Fruit fly (Drosophila melanogaster): ENCODE measurements around the gene RhoGAP93B.

RhoGAP93B gene

dm6 chr3R:21107907-21108591, 10.4 kb upstream of the RhoGAP93B start, which contains the start of the genes Sec15 and rtet:
Sec15 (minus strand) TSS chr3R:21107972.
rtet (plus strand) TSS chr3R:21108446.
- TF ChIP-seq Pif1A (GFP tag; optimal IDR thresholded peaks at IDR 0.05) (no peak), fd96Ca (GFP tag; IDR thresholded peaks at IDR 0.05) (peak; percentile 66), D1 (tag; optimal IDR thresholded peaks at IDR 0.05) (no peak), rn (GFP tag; IDR thresholded peaks at IDR 0.05) (no peak), CG34367 (tag; optimal IDR thresholded peaks at IDR 0.05) (peak; percentile 27), Snoo (tag; optimal IDR thresholded peaks at IDR 0.05) (no peak), CG4496 (GFP tag; IDR thresholded peaks at IDR 0.05) (peak; percentile 63; the same call in 1 of the 3 replicates), Ets98B (GFP tag; IDR thresholded peaks at IDR 0.05) (peak; percentile 58), Pif1B (GFP tag; optimal IDR thresholded peaks at IDR 0.05) (no peak), CG8159 (tag; optimal IDR thresholded peaks at IDR 0.05) (no peak), CG8301 (tag; optimal IDR thresholded peaks at IDR 0.05) (no peak), CG13204 (GFP tag; optimal IDR thresholded peaks at IDR 0.05) (no peak), gl (tag; optimal IDR thresholded peaks at IDR 0.05) (no peak), CG14655 (GFP tag; optimal IDR thresholded peaks at IDR 0.05) (no peak), CG15710 (tag; optimal IDR thresholded peaks at IDR 0.05) (peak; percentile 47), CG9948 (tag; optimal IDR thresholded peaks at IDR 0.05) (peak; percentile 30), CG12605 (GFP tag; IDR thresholded peaks at IDR 0.05) (peak; percentile 27; the same call in 1 of the 2 replicates), EcR (GFP tag; optimal IDR thresholded peaks at IDR 0.05) (no peak), CG17806 (tag; optimal IDR thresholded peaks at IDR 0.05) (peak; percentile 6), CG10348 (GFP tag; IDR thresholded peaks at IDR 0.05) (no peak), CG32121 (GFP tag; IDR thresholded peaks at IDR 0.05) (peak; percentile 52)

- no peak for TF ChIP-seq CG15710 (tag; optimal IDR thresholded peaks at IDR 0.05)
- no peak for TF ChIP-seq EcR (GFP tag; optimal IDR thresholded peaks at IDR 0.05)
- no peak for TF ChIP-seq Snoo (tag; optimal IDR thresholded peaks at IDR 0.05)
- no peak for TF ChIP-seq CG17806 (tag; optimal IDR thresholded peaks at IDR 0.05)
These were observed 4.8 kb upstream of the RhoGAP93B start for dm6 chr3R:21102477-21102876.

dm6 chr3R:21101453-21102214, 4.0 kb upstream of the RhoGAP93B start, which contains the start of the genes CG7044 and Tbc1d22:
CG7044 (minus strand) TSS chr3R:21101718.
Tbc1d22 (plus strand) TSS chr3R:21102199.
- peak; percentile 31 for TF ChIP-seq CG34367 (tag; optimal IDR thresholded peaks at IDR 0.05)
- peak; percentile 43 for TF ChIP-seq CG15710 (tag; optimal IDR thresholded peaks at IDR 0.05)
- TF ChIP-seq CG9948 (tag; optimal IDR thresholded peaks at IDR 0.05): peak; percentile 26
- peak; percentile 21 for TF ChIP-seq Snoo (tag; optimal IDR thresholded peaks at IDR 0.05)
- no peak for TF ChIP-seq rn (GFP tag; IDR thresholded peaks at IDR 0.05)
- TF ChIP-seq CG4496 (GFP tag; IDR thresholded peaks at IDR 0.05): 0 out of 3 replicates have a peak, but pooled peaks have one; percentile 12
- no peak for TF ChIP-seq CG8301 (tag; optimal IDR thresholded peaks at IDR 0.05)

dm6 chr3R:21097160-21097559, 467 bp downstream of the RhoGAP93B start:
- no peak for TF ChIP-seq CG14655 (GFP tag; optimal IDR thresholded peaks at IDR 0.05)
- no peak for TF ChIP-seq Ets98B (GFP tag; IDR thresholded peaks at IDR 0.05)
- no peak for TF ChIP-seq CG12605 (GFP tag; IDR thresholded peaks at IDR 0.05)
- no peak for TF ChIP-seq CG4496 (GFP tag; IDR thresholded peaks at IDR 0.05)
- no peak for TF ChIP-seq CG9948 (tag; optimal IDR thresholded peaks at IDR 0.05)
- no peak for TF ChIP-seq CG34367 (tag; optimal IDR thresholded peaks at IDR 0.05)
- TF ChIP-seq CG32121 (GFP tag; IDR thresholded peaks at IDR 0.05): no peak
- no peak for TF ChIP-seq gl (tag; optimal IDR thresholded peaks at IDR 0.05)
- no peak for TF ChIP-seq Pif1A (GFP tag; optimal IDR thresholded peaks at IDR 0.05)
- no peak for TF ChIP-seq CG15710 (tag; optimal IDR thresholded peaks at IDR 0.05)
- TF ChIP-seq CG8301 (tag; optimal IDR thresholded peaks at IDR 0.05): no peak
- TF ChIP-seq EcR (GFP tag; optimal IDR thresholded peaks at IDR 0.05): no peak
- TF ChIP-seq CG17806 (tag; optimal IDR thresholded peaks at IDR 0.05): no peak
- no peak for TF ChIP-seq Snoo (tag; optimal IDR thresholded peaks at IDR 0.05)
- TF ChIP-seq D1 (tag; optimal IDR thresholded peaks at IDR 0.05): no peak
- TF ChIP-seq rn (GFP tag; IDR thresholded peaks at IDR 0.05): no peak

dm6 chr3R:21096532-21097143, 989 bp downstream of the RhoGAP93B start:
- TF ChIP-seq CG34367 (tag; optimal IDR thresholded peaks at IDR 0.05) (no peak), fd96Ca (GFP tag; IDR thresholded peaks at IDR 0.05) (peak; percentile 36; the same call in 2 of the 3 replicates), Ets98B (GFP tag; IDR thresholded peaks at IDR 0.05) (peak; percentile 10; the same call in 1 of the 2 replicates)

- no peak for TF ChIP-seq CG12605 (GFP tag; IDR thresholded peaks at IDR 0.05)
- no peak for TF ChIP-seq CG14655 (GFP tag; optimal IDR thresholded peaks at IDR 0.05)
- TF ChIP-seq Snoo (tag; optimal IDR thresholded peaks at IDR 0.05): no peak
- TF ChIP-seq D1 (tag; optimal IDR thresholded peaks at IDR 0.05): no peak
- no peak for TF ChIP-seq CG9948 (tag; optimal IDR thresholded peaks at IDR 0.05)
- no peak for TF ChIP-seq CG8159 (tag; optimal IDR thresholded peaks at IDR 0.05)
- TF ChIP-seq Pif1B (GFP tag; optimal IDR thresholded peaks at IDR 0.05): no peak
- no peak for TF ChIP-seq CG34367 (tag; optimal IDR thresholded peaks at IDR 0.05)
- TF ChIP-seq Ets98B (GFP tag; IDR thresholded peaks at IDR 0.05): no peak
- no peak for TF ChIP-seq CG10348 (GFP tag; IDR thresholded peaks at IDR 0.05)
- no peak for TF ChIP-seq EcR (GFP tag; optimal IDR thresholded peaks at IDR 0.05)
- no peak for TF ChIP-seq CG17806 (tag; optimal IDR thresholded peaks at IDR 0.05)
- no peak for TF ChIP-seq Pif1A (GFP tag; optimal IDR thresholded peaks at IDR 0.05)
- no peak for TF ChIP-seq fd96Ca (GFP tag; IDR thresholded peaks at IDR 0.05)
- TF ChIP-seq CG8301 (tag; optimal IDR thresholded peaks at IDR 0.05): no peak
- no peak for TF ChIP-seq CG4496 (GFP tag; IDR thresholded peaks at IDR 0.05)
- TF ChIP-seq gl (tag; optimal IDR thresholded peaks at IDR 0.05): no peak
- no peak for TF ChIP-seq CG13204 (GFP tag; optimal IDR thresholded peaks at IDR 0.05)
- TF ChIP-seq rn (GFP tag; IDR thresholded peaks at IDR 0.05): no peak
These were observed 3.3 kb downstream of the RhoGAP93B start for dm6 chr3R:21094292-21094691.

Data from whole organism, pupa.